Fruit fly (Drosophila melanogaster): ENCODE results near the gene CG5177.

Gene CG5177

dm6 chr2L:7420305-7421287, 15.6 kb downstream of the CG5177 start (continued):
- TF ChIP-seq CG18011 (GFP tag; optimal IDR thresholded peaks at IDR 0.05), result no peak
- peak; percentile 7 for TF ChIP-seq CG2116 (GFP tag; optimal IDR thresholded peaks at IDR 0.05)
- TF ChIP-seq Drgx (GFP tag; IDR thresholded peaks at IDR 0.05), result peak; percentile 71
- TF ChIP-seq zfh2 (GFP tag; optimal IDR thresholded peaks at IDR 0.05), result peak; percentile 82
- TF ChIP-seq sc (optimal IDR thresholded peaks at IDR 0.05), result no peak
- no peak for TF ChIP-seq sc (GFP tag; optimal IDR thresholded peaks at IDR 0.05)

- no peak for TF ChIP-seq Poxn (GFP tag; IDR thresholded peaks at IDR 0.05)
- TF ChIP-seq CG12769 (tag; optimal IDR thresholded peaks at IDR 0.05), result no peak
- TF ChIP-seq CG42726 (GFP tag; IDR thresholded peaks at IDR 0.05; ENCODE audit: partially characterized antibody), result 0 out of 2 replicates have a peak, but pooled peaks have one; percentile 40
- TF ChIP-seq sima (GFP tag; optimal IDR thresholded peaks at IDR 0.05), result no peak
- 0 out of 2 replicates have a peak, but pooled peaks have one; percentile 39 for TF ChIP-seq sim (GFP tag; IDR thresholded peaks at IDR 0.05)
- no peak for TF ChIP-seq Gug (GFP tag; IDR thresholded peaks at IDR 0.05)
- no peak for TF ChIP-seq ham (GFP tag; IDR thresholded peaks at IDR 0.05)
- TF ChIP-seq CG13624 (GFP tag; optimal IDR thresholded peaks at IDR 0.05), result no peak
- no peak for TF ChIP-seq CG1832 (GFP tag; optimal IDR thresholded peaks at IDR 0.05)
- TF ChIP-seq ATbp (GFP tag; optimal IDR thresholded peaks at IDR 0.05), result peak; percentile 22
- no peak for TF ChIP-seq CG31441 (GFP tag; IDR thresholded peaks at IDR 0.05)
- no peak for TF ChIP-seq TFAM (GFP tag; optimal IDR thresholded peaks at IDR 0.05)
- peak; percentile 15 for TF ChIP-seq dmrt99B (tag; optimal IDR thresholded peaks at IDR 0.05)
- no peak for TF ChIP-seq Scr (GFP tag; IDR thresholded peaks at IDR 0.05; ENCODE audit: partially characterized antibody)
- TF ChIP-seq Ada2b (GFP tag; IDR thresholded peaks at IDR 0.05), result no peak
- no peak for TF ChIP-seq Stat92E (GFP tag; optimal IDR thresholded peaks at IDR 0.05)
- TF ChIP-seq CG1602 (GFP tag; optimal IDR thresholded peaks at IDR 0.05), result no peak
- TF ChIP-seq C15 (GFP tag; IDR thresholded peaks at IDR 0.05), result no peak
- TF ChIP-seq gsb (GFP tag; IDR thresholded peaks at IDR 0.05), result 0 out of 2 replicates have a peak, but pooled peaks have one; percentile 13
- peak; percentile 68 for TF ChIP-seq Med (GFP tag)
- no peak for TF ChIP-seq CG1792 (GFP tag; optimal IDR thresholded peaks at IDR 0.05)
- peak; percentile 21 for TF ChIP-seq CG9437 (GFP tag; optimal IDR thresholded peaks at IDR 0.05)
- TF ChIP-seq da (GFP tag; optimal IDR thresholded peaks at IDR 0.05), result no peak
- TF ChIP-seq insv (GFP tag; optimal IDR thresholded peaks at IDR 0.05), result no peak
- peak; percentile 27 for TF ChIP-seq tio (GFP tag; optimal IDR thresholded peaks at IDR 0.05)
- TF ChIP-seq E2f2 (GFP tag; IDR thresholded peaks at IDR 0.05), result peak; percentile 22; the same call in 1 of the 2 replicates
- TF ChIP-seq NFAT (GFP tag; IDR thresholded peaks at IDR 0.05), result no peak
- peak; percentile 26 for TF ChIP-seq CG4424 (GFP tag; optimal IDR thresholded peaks at IDR 0.05)
- no peak for TF ChIP-seq unc-4 (GFP tag; IDR thresholded peaks at IDR 0.05; ENCODE audit: partially characterized antibody)
- no peak for TF ChIP-seq Side (GFP tag; optimal IDR thresholded peaks at IDR 0.05)
- TF ChIP-seq rib (GFP tag; IDR thresholded peaks at IDR 0.05), result peak; percentile 28; the same call in 1 of the 2 replicates
- TF ChIP-seq Sin3A (optimal IDR thresholded peaks at IDR 0.05), result no peak
- no peak for TF ChIP-seq CG8765 (GFP tag; IDR thresholded peaks at IDR 0.05)
- TF ChIP-seq CG15601 (tag; optimal IDR thresholded peaks at IDR 0.05), result peak; percentile 0
- no peak for TF ChIP-seq CG7786 (GFP tag; optimal IDR thresholded peaks at IDR 0.05)
- no peak for TF ChIP-seq lov (optimal IDR thresholded peaks at IDR 0.05)
- TF ChIP-seq lov (GFP tag; IDR thresholded peaks at IDR 0.05), result no peak
- peak in 1 of 2 experiments; percentile 1 for TF ChIP-seq Hr51 (GFP tag; optimal IDR thresholded peaks at IDR 0.05)
- TF ChIP-seq CG2678 (tag; optimal IDR thresholded peaks at IDR 0.05), result peak; percentile 7
- TF ChIP-seq CG17361 (GFP tag; IDR thresholded peaks at IDR 0.05), result peak; percentile 66
Observed at dm6 chr2L:7422429-7423283, 17.6 kb downstream of the CG5177 start.

Measured in whole organism, embryonic.